Worm (Caenorhabditis elegans) whole organism, L4 larva: ENCODE results near the gene C49H3.16.

Experiments used
- D1046.2 ChIP-seq: fragments of 200-800 bp; sonication (Bioruptor generic); IDR thresholded peaks from 2 replicates; pipeline ENCODE4 v1.3.6; 2022; ENCODE audit warnings: missing genetic modification characterization, missing compliant biosample characterization
- F26F4.8 ChIP-seq: fragments of 200-800 bp; sonication (Bioruptor generic); conservative IDR thresholded peaks from 2 replicates; pipeline ENCODE4 v1.3.6; 2022; ENCODE audit warnings: missing genetic modification characterization, missing compliant biosample characterization
- F49E8.2 ChIP-seq: sonication (generic microtip); optimal IDR thresholded peaks from 2 replicates; lab custom pipeline; 2016; ENCODE audit warnings: missing compliant biosample characterization, mild to moderate bottlenecking, missing genetic modification characterization, borderline replicate concordance
- Y48G9A.11 ChIP-seq: fragments of 200-800 bp; sonication (Bioruptor generic); IDR thresholded peaks from 2 replicates; pipeline ENCODE4 v1.3.6; 2022; ENCODE audit warnings: missing genetic modification reagents, missing genetic modification characterization, missing compliant biosample characterization
- Y75B8A.6 ChIP-seq: fragments of 200-800 bp; sonication (Bioruptor generic); IDR thresholded peaks from 2 replicates; pipeline ENCODE4 v1.3.6; 2022; ENCODE audit warnings: missing genetic modification reagents, missing genetic modification characterization, missing compliant biosample characterization
- ZK546.5 ChIP-seq, 2 experiments: sonication (generic microtip); optimal IDR thresholded peaks; 2 replicates each; lab custom pipeline; 2017; ENCODE audit warnings: missing biosample characterization in 2 of 2, missing genetic modification characterization in 2 of 2
- aha-1 ChIP-seq: fragments of 150-350 bp; peaks from one replicate; lab custom pipeline; 2014; ENCODE audit warnings: missing biosample characterization, missing genetic modification characterization
- ceh-62 ChIP-seq: sonication (generic microtip); optimal IDR thresholded peaks from 2 replicates; lab custom pipeline; 2017; ENCODE audit warnings: missing biosample characterization, missing genetic modification characterization
- ces-1 ChIP-seq: fragments of 150-350 bp; sonication (generic microtip); optimal IDR thresholded peaks from 4 replicates; lab custom pipeline; 2014; ENCODE audit warnings: missing biosample characterization, missing genetic modification reagents, missing genetic modification characterization
- ctbp-1 ChIP-seq: fragments of 200-800 bp; sonication (Bioruptor generic); IDR thresholded peaks from 2 replicates; pipeline ENCODE4 v1.3.6; 2022; ENCODE audit warnings: missing genetic modification reagents, missing genetic modification characterization, missing compliant biosample characterization
- daf-12 ChIP-seq: fragments of 150-350 bp; optimal IDR thresholded peaks from 2 replicates; lab custom pipeline; 2014; ENCODE audit warnings: missing biosample characterization, missing genetic modification reagents, missing genetic modification characterization
- daf-16 ChIP-seq, 3 experiments: sonication (generic microtip); optimal IDR thresholded peaks; 2 replicates each; lab custom pipeline; 2016 to 2017; ENCODE audit warnings: missing genetic modification characterization in 3 of 3, missing genetic modification reagents in 3 of 3, mild to moderate bottlenecking in 2 of 3, missing compliant biosample characterization in 2 of 3, missing biosample characterization in 1 of 3, moderate library complexity in 1 of 3
- dmd-9 ChIP-seq: fragments of 200-800 bp; sonication (Bioruptor generic); IDR thresholded peaks from 2 replicates; pipeline ENCODE4 v1.3.6; 2022; ENCODE audit warnings: missing genetic modification reagents, missing genetic modification characterization, missing compliant biosample characterization
- duxl-1 ChIP-seq: sonication (generic microtip); optimal IDR thresholded peaks from 2 replicates; lab custom pipeline; 2016; ENCODE audit warnings: mild to moderate bottlenecking, missing genetic modification characterization, moderate library complexity, missing compliant biosample characterization; ENCODE audit not compliant: poor library complexity
- dve-1 ChIP-seq: sonication (generic microtip); optimal IDR thresholded peaks from 2 replicates; lab custom pipeline; 2017; ENCODE audit warnings: antibody characterized with exemption, mild to moderate bottlenecking, missing genetic modification characterization, missing compliant biosample characterization; ENCODE audit not compliant: insufficient read depth
- egl-27 ChIP-seq: sonication (generic microtip); optimal IDR thresholded peaks from 3 replicates; lab custom pipeline; 2017; ENCODE audit warnings: missing biosample characterization, missing genetic modification reagents, missing genetic modification characterization
- egl-43 ChIP-seq: fragments of 200-800 bp; sonication (Bioruptor generic); IDR thresholded peaks from 2 replicates; pipeline ENCODE4 v1.3.6; 2022; ENCODE audit warnings: missing genetic modification reagents, missing genetic modification characterization, missing compliant biosample characterization
- gei-8 ChIP-seq: fragments of 200-800 bp; sonication (Bioruptor generic); optimal IDR thresholded peaks from 2 replicates; lab custom pipeline; 2018; ENCODE audit warnings: mild to moderate bottlenecking, missing genetic modification characterization, missing compliant biosample characterization
- hlh-11 ChIP-seq: fragments of 200-800 bp; sonication (Bioruptor generic); optimal IDR thresholded peaks from 2 replicates; lab custom pipeline; 2018; ENCODE audit warnings: mild to moderate bottlenecking, missing genetic modification characterization, missing compliant biosample characterization
- hlh-30 ChIP-seq: sonication (generic microtip); optimal IDR thresholded peaks from 2 replicates; lab custom pipeline; 2017; ENCODE audit warnings: antibody characterized with exemption, mild to moderate bottlenecking, missing genetic modification characterization, missing compliant biosample characterization; ENCODE audit not compliant: insufficient read depth
- lim-7 ChIP-seq: fragments of 200-800 bp; sonication (Bioruptor generic); IDR thresholded peaks from 2 replicates; pipeline ENCODE4 v1.3.6; 2022; ENCODE audit warnings: missing genetic modification characterization, missing compliant biosample characterization
- lin-38 ChIP-seq: fragments of 200-800 bp; sonication (Bioruptor generic); IDR thresholded peaks from 2 replicates; pipeline ENCODE4 v1.3.6; 2022; ENCODE audit warnings: missing genetic modification reagents, missing genetic modification characterization, missing compliant biosample characterization
- lsy-2 ChIP-seq, 2 experiments: fragments of 150-350 bp in 1 of 2; sonication (generic microtip) in 1 of 2; optimal IDR thresholded peaks; 2 replicates each; lab custom pipeline; 2014 to 2017; ENCODE audit warnings: missing biosample characterization in 2 of 2, missing genetic modification characterization in 2 of 2
- nhr-102 ChIP-seq: sonication (generic microtip); optimal IDR thresholded peaks from 2 replicates; lab custom pipeline; 2016; ENCODE audit warnings: mild to moderate bottlenecking, missing genetic modification characterization, moderate library complexity, missing compliant biosample characterization
- nhr-111 ChIP-seq: fragments of 200-800 bp; sonication (Bioruptor generic); optimal IDR thresholded peaks from 2 replicates; lab custom pipeline; 2018; ENCODE audit warnings: mild to moderate bottlenecking, missing genetic modification characterization, missing compliant biosample characterization
- nhr-25 ChIP-seq: sonication (generic microtip); optimal IDR thresholded peaks from 2 replicates; lab custom pipeline; 2017; ENCODE audit warnings: missing genetic modification characterization, mild to moderate bottlenecking, missing compliant biosample characterization, antibody characterized with exemption, moderate library complexity, borderline replicate concordance; ENCODE audit not compliant: insufficient read depth
- nhr-28 ChIP-seq: fragments of 150-350 bp; optimal IDR thresholded peaks from 2 replicates; lab custom pipeline; 2014; ENCODE audit warnings: missing biosample characterization, missing genetic modification characterization
- nhr-76 ChIP-seq: fragments of 150-350 bp; optimal IDR thresholded peaks from 2 replicates; lab custom pipeline; 2014; ENCODE audit warnings: missing biosample characterization, missing genetic modification characterization
- php-3 ChIP-seq: fragments of 200-800 bp; sonication (Bioruptor generic); IDR thresholded peaks from 2 replicates; pipeline ENCODE4 v1.3.6; 2022; ENCODE audit warnings: missing genetic modification reagents, missing genetic modification characterization, missing compliant biosample characterization
- rbr-2 ChIP-seq: sonication (generic microtip); optimal IDR thresholded peaks from 2 replicates; lab custom pipeline; 2016; ENCODE audit warnings: missing genotype, missing genetic modification characterization, missing compliant biosample characterization
- saeg-2 ChIP-seq: fragments of 200-800 bp; sonication (Bioruptor generic); IDR thresholded peaks from 2 replicates; pipeline ENCODE4 v1.3.6; 2022; ENCODE audit warnings: missing genetic modification reagents, missing genetic modification characterization, missing compliant biosample characterization
- sdz-12 ChIP-seq: fragments of 200-800 bp; sonication (Bioruptor generic); optimal IDR thresholded peaks from 2 replicates; lab custom pipeline; 2018; ENCODE audit warnings: mild to moderate bottlenecking, missing genetic modification characterization, missing compliant biosample characterization
- set-16 ChIP-seq: fragments of 200-800 bp; sonication (Bioruptor generic); IDR thresholded peaks from 2 replicates; pipeline ENCODE4 v1.3.6; 2022; ENCODE audit warnings: missing genetic modification reagents, missing genetic modification characterization, missing compliant biosample characterization
- skn-1 ChIP-seq: fragments of 150-350 bp; optimal IDR thresholded peaks from 2 replicates; lab custom pipeline; 2014; ENCODE audit warnings: missing biosample characterization, missing genetic modification characterization
- spr-1 ChIP-seq: sonication (generic microtip); optimal IDR thresholded peaks from 2 replicates; lab custom pipeline; 2016; ENCODE audit warnings: mild to moderate bottlenecking, missing genetic modification characterization, missing compliant biosample characterization
- tag-97 ChIP-seq: fragments of 200-800 bp; sonication (Bioruptor generic); IDR thresholded peaks from 2 replicates; pipeline ENCODE4 v1.3.6; 2022; ENCODE audit warnings: missing genetic modification characterization, missing compliant biosample characterization
- tra-1 ChIP-seq: fragments of 200-800 bp; sonication (Bioruptor generic); IDR thresholded peaks from 2 replicates; pipeline ENCODE4 v1.3.6; 2022; ENCODE audit warnings: missing genetic modification reagents, missing genetic modification characterization, missing compliant biosample characterization
- unc-130 ChIP-seq: sonication (generic microtip); optimal IDR thresholded peaks from 2 replicates; lab custom pipeline; 2016; ENCODE audit warnings: missing genetic modification reagents, missing genetic modification characterization, missing compliant biosample characterization
- unc-39 ChIP-seq: sonication (generic microtip); optimal IDR thresholded peaks from 2 replicates; lab custom pipeline; 2017; ENCODE audit warnings: missing biosample characterization, missing genetic modification characterization
- unc-62 ChIP-seq, 3 experiments: fragments of 150-350 bp in 1 of 3; sonication (generic microtip); optimal IDR thresholded peaks in 2 of 3; peaks in 1 of 3; 1 replicate in 1 of 3; 2 replicates in 2 of 3; lab custom pipeline; 2014 to 2017; ENCODE audit warnings: missing biosample characterization in 3 of 3, missing genetic modification characterization in 3 of 3, missing genetic modification reagents in 3 of 3, missing genotype in 1 of 3
- vab-7 ChIP-seq: fragments of 200-800 bp; sonication (Bioruptor generic); IDR thresholded peaks from 2 replicates; pipeline ENCODE4 v1.3.6; 2022; ENCODE audit warnings: missing genetic modification reagents, missing genetic modification characterization, missing compliant biosample characterization
- zag-1 ChIP-seq: fragments of 150-350 bp; optimal IDR thresholded peaks from 2 replicates; lab custom pipeline; 2014; ENCODE audit warnings: missing biosample characterization, missing genetic modification characterization
- zip-11 ChIP-seq: fragments of 200-800 bp; sonication (Bioruptor generic); IDR thresholded peaks from 2 replicates; pipeline ENCODE4 v1.3.6; 2022; ENCODE audit warnings: missing genetic modification characterization, missing compliant biosample characterization
- zip-2 ChIP-seq: fragments of 150-350 bp; optimal IDR thresholded peaks from 2 replicates; lab custom pipeline; 2014; ENCODE audit warnings: missing biosample characterization, missing genetic modification characterization

The C49H3.16 gene

ce11 chrIV:7956643-7957317 lies 36.6 kb downstream of the C49H3.16 start, which contains the start of gene csr-1:
Gene csr-1 (plus strand): TSS chrIV:7957267.
- no peak for TF ChIP-seq saeg-2 (GFP tag; lab: Robert Waterston, UW)
- TF ChIP-seq tra-1 (GFP tag; lab: Robert Waterston, UW), result no peak
- TF ChIP-seq skn-1 (tag; lab: Kevin White, UChicago), result no peak
- no peak for TF ChIP-seq dmd-9 (GFP tag; lab: Robert Waterston, UW)
- TF ChIP-seq aha-1 (tag; lab: Kevin White, UChicago), result no peak
- no peak for TF ChIP-seq zip-2
- no peak for TF ChIP-seq daf-16 (GFP tag; optimal IDR thresholded peaks at IDR 0.05; lab: Kevin White, UChicago)
- peak; percentile 61 for TF ChIP-seq daf-16 (tag; optimal IDR thresholded peaks at IDR 0.05; lab: Kevin White, UChicago)
- no peak for TF ChIP-seq lim-7 (GFP tag; lab: Robert Waterston, UW)
- no peak for TF ChIP-seq Y75B8A.6 (GFP tag; lab: Robert Waterston, UW)
- no peak for TF ChIP-seq set-16
- TF ChIP-seq daf-12, result no peak
- no peak for TF ChIP-seq vab-7 (GFP tag; lab: Robert Waterston, UW)
- TF ChIP-seq F26F4.8 (GFP tag; lab: Robert Waterston, UW), result no peak
- no peak for TF ChIP-seq ceh-62 (tag; lab: Kevin White, UChicago)
- TF ChIP-seq nhr-28 (tag; lab: Kevin White, UChicago), result no peak
- TF ChIP-seq hlh-11, result no peak
- no peak for TF ChIP-seq spr-1 (tag; lab: Kevin White, UChicago)
- TF ChIP-seq unc-39 (tag; lab: Kevin White, UChicago), result no peak
- no peak for TF ChIP-seq egl-27
- no peak for TF ChIP-seq ces-1 (GFP tag; lab: Kevin White, UChicago)
- no peak for TF ChIP-seq rbr-2 (tag; lab: Kevin White, UChicago)
- TF ChIP-seq D1046.2, result no peak
- peak; percentile 43 for TF ChIP-seq dve-1
- peak; percentile 74 for TF ChIP-seq php-3 (GFP tag; lab: Robert Waterston, UW)

DNA sequence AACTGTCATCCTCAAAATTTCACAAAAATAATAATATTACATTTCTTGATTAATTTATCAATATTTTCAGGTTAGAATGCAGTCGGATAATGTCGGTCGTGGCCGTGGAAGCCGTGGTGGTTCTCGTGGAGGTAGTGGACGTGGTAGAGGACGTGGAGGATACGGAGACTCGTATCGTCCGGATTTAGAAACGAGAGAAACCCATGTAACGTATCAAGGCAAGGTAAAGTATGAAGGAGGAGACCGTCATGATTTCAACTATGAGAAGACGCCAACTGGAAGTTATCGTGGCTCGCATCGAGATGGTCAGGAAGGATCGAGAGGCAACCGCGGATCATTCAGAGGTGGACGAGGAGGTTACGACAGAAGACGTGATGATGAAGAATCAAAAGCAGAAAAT lies 37.3 kb downstream of the C49H3.16 start, which contains the start of gene frpr-10:
Gene frpr-10 (plus strand): TSS at position 301 of the 400 bp plus-strand sequence.
- TF ChIP-seq unc-62 (GFP tag; optimal IDR thresholded peaks at IDR 0.05 in 1 of 2; lab: Kevin White, UChicago), result peak in 1 of 2 experiments; percentile 45
- TF ChIP-seq unc-62 (tag; optimal IDR thresholded peaks at IDR 0.05; lab: Kevin White, UChicago), result no peak
- TF ChIP-seq saeg-2 (GFP tag; lab: Robert Waterston, UW), result no peak
- TF ChIP-seq unc-130, result no peak
- TF ChIP-seq nhr-76, result no peak
- no peak for TF ChIP-seq gei-8 (GFP tag; lab: Kevin White, UChicago)
- 0 out of 2 replicates have a peak, but pooled peaks have one; percentile 14 for TF ChIP-seq set-16
- 0 out of 2 replicates have a peak, but pooled peaks have one; percentile 27 for TF ChIP-seq egl-43
- no peak for TF ChIP-seq sdz-12 (GFP tag; lab: Kevin White, UChicago)
- no peak for TF ChIP-seq daf-12
- no peak for TF ChIP-seq D1046.2
- TF ChIP-seq, all 104 proteins: peak for 3

DNA sequence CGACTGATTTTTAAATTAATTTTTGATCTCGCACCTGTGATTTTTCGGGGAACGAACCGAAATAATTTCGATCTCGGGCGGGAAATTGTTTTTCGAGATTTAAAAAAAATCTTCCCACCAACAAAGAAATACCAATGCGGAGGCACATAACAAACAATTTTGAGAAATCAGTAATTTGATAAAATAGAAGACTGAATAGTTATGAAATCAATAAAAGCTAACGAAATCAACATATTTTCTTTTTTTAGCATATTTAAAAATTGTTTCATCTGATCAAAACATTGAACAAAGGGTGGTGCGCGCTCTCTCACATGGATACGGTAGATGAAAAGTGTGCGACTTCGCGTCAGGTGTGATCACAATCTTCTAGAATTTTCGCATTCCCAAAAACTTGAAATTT lies 37.9 kb downstream of the C49H3.16 start:
- peak in 1 of 2 experiments; percentile 26 for TF ChIP-seq lsy-2 (tag; optimal IDR thresholded peaks at IDR 0.05; lab: Kevin White, UChicago)
- peak; percentile 30; the same call in 1 of the 2 replicates for TF ChIP-seq lin-38 (GFP tag; lab: Robert Waterston, UW)
- TF ChIP-seq ZK546.5 (tag; optimal IDR thresholded peaks at IDR 0.05; lab: Kevin White, UChicago), result no peak
- TF ChIP-seq zip-11 (GFP tag; lab: Robert Waterston, UW), result no peak
- no peak for TF ChIP-seq ctbp-1 (GFP tag; lab: Robert Waterston, UW)
- TF ChIP-seq saeg-2 (GFP tag; lab: Robert Waterston, UW), result no peak
- no peak for TF ChIP-seq hlh-30
- no peak for TF ChIP-seq nhr-102
- no peak for TF ChIP-seq F26F4.8 (GFP tag; lab: Robert Waterston, UW)
- no peak for TF ChIP-seq tag-97
- TF ChIP-seq nhr-25 (tag; lab: Kevin White, UChicago), result no peak
- peak; percentile 67 for TF ChIP-seq Y48G9A.11 (GFP tag; lab: Robert Waterston, UW)
- TF ChIP-seq D1046.2, result no peak
- peak; percentile 34 for TF ChIP-seq F49E8.2 (tag; lab: Kevin White, UChicago)
- TF ChIP-seq nhr-111 (GFP tag; lab: Kevin White, UChicago), result no peak
- TF ChIP-seq zag-1 (tag; lab: Kevin White, UChicago), result no peak
- no peak for TF ChIP-seq duxl-1 (tag; lab: Kevin White, UChicago)
- peak; percentile 75 for TF ChIP-seq unc-130
